Worm (Caenorhabditis elegans) whole organism, mixed stage, embryonic: ENCODE measurements around the gene C33E10.8.

Experiments
- elt-3 ChIP-seq: fragments of 150-350 bp; optimal IDR thresholded peaks from 2 replicates; lab custom pipeline; 2014; ENCODE audit warnings: missing biosample characterization, missing genetic modification characterization
- lsy-2 ChIP-seq: fragments of 150-350 bp; optimal IDR thresholded peaks from 2 replicates; lab custom pipeline; 2014; ENCODE audit warnings: missing biosample characterization, missing genetic modification characterization
- mep-1 ChIP-seq: fragments of 150-350 bp; optimal IDR thresholded peaks from 2 replicates; lab custom pipeline; 2017; ENCODE audit warnings: missing biosample characterization, missing genetic modification reagents, missing genetic modification characterization, inconsistent platforms
- nhr-76 ChIP-seq: sonication (generic microtip); optimal IDR thresholded peaks from 2 replicates; lab custom pipeline; 2017; ENCODE audit warnings: missing biosample characterization, missing genetic modification characterization
- unc-39 ChIP-seq: fragments of 150-350 bp; optimal IDR thresholded peaks from 2 replicates; lab custom pipeline; 2014; ENCODE audit warnings: missing biosample characterization, missing genetic modification characterization
- ztf-11 ChIP-seq: fragments of 150-350 bp; optimal IDR thresholded peaks from 2 replicates; lab custom pipeline; 2014; ENCODE audit warnings: missing biosample characterization, missing genetic modification characterization

- no peak for TF ChIP-seq mep-1 (tag; lab: Kevin White, UChicago)
- no peak for TF ChIP-seq ztf-11 (tag; lab: Kevin White, UChicago)
- no peak for TF ChIP-seq nhr-76 (tag; lab: Kevin White, UChicago)
- TF ChIP-seq lsy-2 (tag; lab: Kevin White, UChicago), result no peak
- no peak for TF ChIP-seq elt-3
- TF ChIP-seq unc-39 (tag; lab: Kevin White, UChicago), result no peak
Measured at ce11 chrX:17256769-17257168, 37.9 kb downstream of the C33E10.8 start, which contains the start of gene Y40C7B.4.
